Fruit fly (Drosophila melanogaster): ENCODE results near the gene Pi3K21B.

Gene Pi3K21B

dm6 chr2L:285596-286023 lies 12.1 kb upstream of the Pi3K21B start:
- TF ChIP-seq lola (GFP tag; optimal IDR thresholded peaks at IDR 0.05) (no peak), Jra (GFP tag; optimal IDR thresholded peaks at IDR 0.05) (no peak), dl (GFP tag; optimal IDR thresholded peaks at IDR 0.05; ENCODE audit: insufficient read depth in 1 of 2, partially characterized antibody in 2 of 2) (no peak), Dif (GFP tag; optimal IDR thresholded peaks at IDR 0.05; ENCODE audit: partially characterized antibody) (peak; percentile 85), tai (GFP tag; optimal IDR thresholded peaks at IDR 0.05) (no peak), Mio (GFP tag; optimal IDR thresholded peaks at IDR 0.05) (no peak), dsf (GFP tag; optimal IDR thresholded peaks at IDR 0.05; ENCODE audit: borderline replicate concordance) (no peak), psq (GFP tag; optimal IDR thresholded peaks at IDR 0.05) (no peak), N (GFP tag; optimal IDR thresholded peaks at IDR 0.05) (no peak), CG32264 (GFP tag; optimal IDR thresholded peaks at IDR 0.05) (no peak), pan (optimal IDR thresholded peaks at IDR 0.05) (no peak), OdsH (GFP tag; optimal IDR thresholded peaks at IDR 0.05) (peak; percentile 40), Vsx2 (GFP tag; optimal IDR thresholded peaks at IDR 0.05; ENCODE audit: partially characterized antibody) (no peak), woc (GFP tag; optimal IDR thresholded peaks at IDR 0.05) (peak; percentile 66), Hnf4 (GFP tag; optimal IDR thresholded peaks at IDR 0.05) (peak; percentile 37), GATAd (GFP tag; optimal IDR thresholded peaks at IDR 0.05) (no peak), foxo (GFP tag; optimal IDR thresholded peaks at IDR 0.05) (peak in 1 of 2 experiments; percentile 55), Hr78 (GFP tag; optimal IDR thresholded peaks at IDR 0.05) (no peak), Hr83 (GFP tag; optimal IDR thresholded peaks at IDR 0.05; ENCODE audit: poor library complexity, severe bottlenecking) (peak; percentile 72), Rel (GFP tag; optimal IDR thresholded peaks at IDR 0.05) (no peak), Rel (tag; optimal IDR thresholded peaks at IDR 0.05) (peak; percentile 98), CG9705 (GFP tag; optimal IDR thresholded peaks at IDR 0.05) (peak; percentile 6), ey (GFP tag; optimal IDR thresholded peaks at IDR 0.05) (peak; percentile 62), Sp1 (GFP tag; optimal IDR thresholded peaks at IDR 0.05) (peak; percentile 45), br (GFP tag; optimal IDR thresholded peaks at IDR 0.05) (peak; percentile 55), Myc (optimal IDR thresholded peaks at IDR 0.05) (no peak), fru (GFP tag; optimal IDR thresholded peaks at IDR 0.05) (peak; percentile 50), h (GFP tag; optimal IDR thresholded peaks at IDR 0.05) (peak; percentile 71), Dfd (GFP tag; optimal IDR thresholded peaks at IDR 0.05) (no peak), sage (GFP tag; optimal IDR thresholded peaks at IDR 0.05) (no peak), dmrt93B (GFP tag; optimal IDR thresholded peaks at IDR 0.05) (no peak), usp (GFP tag; optimal IDR thresholded peaks at IDR 0.05) (no peak), jim (GFP tag; optimal IDR thresholded peaks at IDR 0.05) (no peak), HLH106 (tag; optimal IDR thresholded peaks at IDR 0.05) (peak; percentile 54), Abd-B (GFP tag; optimal IDR thresholded peaks at IDR 0.05) (no peak), brk (GFP tag; optimal IDR thresholded peaks at IDR 0.05) (no peak), sv (GFP tag; optimal IDR thresholded peaks at IDR 0.05) (no peak), rgr (GFP tag; optimal IDR thresholded peaks at IDR 0.05) (peak; percentile 64)

dm6 chr2L:286421-286820 lies 11.3 kb upstream of the Pi3K21B start:
- TF ChIP-seq ey (GFP tag; optimal IDR thresholded peaks at IDR 0.05) (peak; percentile 90), jim (GFP tag; optimal IDR thresholded peaks at IDR 0.05) (peak; percentile 13), Hr78 (GFP tag; optimal IDR thresholded peaks at IDR 0.05) (no peak), OdsH (GFP tag; optimal IDR thresholded peaks at IDR 0.05) (peak; percentile 91), tai (GFP tag; optimal IDR thresholded peaks at IDR 0.05) (no peak), CG9705 (GFP tag; optimal IDR thresholded peaks at IDR 0.05) (peak; percentile 58), fru (GFP tag; optimal IDR thresholded peaks at IDR 0.05) (peak; percentile 90), HLH106 (tag; optimal IDR thresholded peaks at IDR 0.05) (peak; percentile 79), Hr83 (GFP tag; optimal IDR thresholded peaks at IDR 0.05; ENCODE audit: poor library complexity, severe bottlenecking) (peak; percentile 98), Mio (GFP tag; optimal IDR thresholded peaks at IDR 0.05) (peak; percentile 66), foxo (GFP tag; optimal IDR thresholded peaks at IDR 0.05) (peak; percentile 70 to 96), Hnf4 (GFP tag; optimal IDR thresholded peaks at IDR 0.05) (peak; percentile 98), br (GFP tag; optimal IDR thresholded peaks at IDR 0.05) (peak; percentile 92), Rel (GFP tag; optimal IDR thresholded peaks at IDR 0.05) (peak; percentile 52), Rel (tag; optimal IDR thresholded peaks at IDR 0.05) (peak; percentile 74), Jra (GFP tag; optimal IDR thresholded peaks at IDR 0.05) (peak; percentile 81), h (GFP tag; optimal IDR thresholded peaks at IDR 0.05) (peak; percentile 95), woc (GFP tag; optimal IDR thresholded peaks at IDR 0.05) (peak; percentile 84), dmrt93B (GFP tag; optimal IDR thresholded peaks at IDR 0.05) (peak; percentile 55), psq (GFP tag; optimal IDR thresholded peaks at IDR 0.05) (peak; percentile 93), usp (GFP tag; optimal IDR thresholded peaks at IDR 0.05) (no peak), Myc (optimal IDR thresholded peaks at IDR 0.05) (no peak), dsf (GFP tag; optimal IDR thresholded peaks at IDR 0.05; ENCODE audit: borderline replicate concordance) (peak; percentile 16), rgr (GFP tag; optimal IDR thresholded peaks at IDR 0.05) (peak; percentile 97), Abd-B (GFP tag; optimal IDR thresholded peaks at IDR 0.05) (no peak), CrebA (GFP tag; optimal IDR thresholded peaks at IDR 0.05; ENCODE audit: borderline replicate concordance) (no peak), Sp1 (GFP tag; optimal IDR thresholded peaks at IDR 0.05) (peak; percentile 83), sv (GFP tag; optimal IDR thresholded peaks at IDR 0.05) (peak; percentile 36), pan (optimal IDR thresholded peaks at IDR 0.05) (no peak), sage (GFP tag; optimal IDR thresholded peaks at IDR 0.05) (peak; percentile 69), CG32264 (GFP tag; optimal IDR thresholded peaks at IDR 0.05) (peak; percentile 63), Vsx2 (GFP tag; optimal IDR thresholded peaks at IDR 0.05; ENCODE audit: partially characterized antibody) (no peak)
